Worm (Caenorhabditis elegans): ENCODE data around the gene R151.2.

DNA sequence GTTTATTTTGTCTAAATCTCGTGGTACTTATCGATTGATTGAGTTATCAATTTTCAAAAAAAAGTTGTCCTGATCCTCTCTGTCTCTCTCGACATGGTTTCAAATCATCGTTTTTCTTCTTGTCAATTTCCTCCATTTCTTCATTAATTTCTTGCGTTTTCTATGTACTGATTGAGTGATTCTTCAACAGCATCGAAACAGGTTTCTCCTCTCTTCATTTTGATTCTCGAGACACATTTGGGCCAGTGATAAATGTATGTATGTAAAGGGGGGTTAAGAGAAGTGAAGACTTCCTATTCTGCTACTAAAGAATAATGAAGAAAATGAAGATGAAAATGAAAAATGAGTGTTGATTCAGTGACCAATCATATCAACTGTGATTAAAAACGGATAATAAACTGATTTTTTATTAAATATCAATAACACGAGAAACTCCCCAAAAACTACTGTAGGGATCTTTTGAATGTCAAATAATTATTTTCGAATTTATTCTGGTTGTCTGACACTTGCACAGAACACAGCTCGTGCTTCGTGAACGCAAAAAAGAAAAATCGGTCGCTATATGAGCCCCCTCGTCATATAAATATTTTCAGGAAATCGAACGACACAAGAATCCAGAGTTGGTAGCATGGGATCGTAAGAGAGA lies 6.5 kb upstream of the R151.2 start:
- TF ChIP-seq zip-11 (GFP tag; IDR thresholded peaks at IDR 0.05) (no peak), D1046.2 (GFP tag; IDR thresholded peaks at IDR 0.05) (no peak), nhr-102 (tag; optimal IDR thresholded peaks at IDR 0.05) (no peak), nhr-25 (tag; optimal IDR thresholded peaks at IDR 0.05; ENCODE audit: borderline replicate concordance, insufficient read depth) (no peak), hlh-30 (tag; optimal IDR thresholded peaks at IDR 0.05; ENCODE audit: insufficient read depth) (peak; percentile 17), vab-7 (GFP tag; IDR thresholded peaks at IDR 0.05) (no peak), unc-62 (GFP tag; optimal IDR thresholded peaks at IDR 0.05 in 1 of 2) (no peak), unc-62 (tag; optimal IDR thresholded peaks at IDR 0.05) (no peak), unc-130 (GFP tag; optimal IDR thresholded peaks at IDR 0.05) (no peak), rbr-2 (tag; optimal IDR thresholded peaks at IDR 0.05) (no peak), daf-12 (tag; optimal IDR thresholded peaks at IDR 0.05) (no peak)
